Fruit fly (Drosophila melanogaster) whole organism, embryonic: ENCODE results near the gene CG11975.
A peak's percentile ranks its signal among the peaks of the same experiment; 100 is the strongest.

Experiments
- B-H2 ChIP-seq: fragments of 200-800 bp; sonication (Bioruptor generic); optimal IDR thresholded peaks from 2 replicates; lab custom pipeline; 2018; ENCODE audit warnings: missing biosample characterization, mild to moderate bottlenecking, missing genetic modification characterization
- BEAF-32 ChIP-seq: fragments of 200-800 bp; sonication (Bioruptor generic); optimal IDR thresholded peaks from 3 replicates; lab custom pipeline; 2017; ENCODE audit warnings: missing biosample characterization, missing genetic modification characterization, mild to moderate bottlenecking, moderate library complexity, missing genetic modification reagents
- Bteb2 ChIP-seq: fragments of 200-800 bp; sonication (Bioruptor generic); optimal IDR thresholded peaks from 2 replicates; lab custom pipeline; 2016; ENCODE audit warnings: missing biosample characterization, missing genetic modification characterization
- CG10147 ChIP-seq: fragments of 200-800 bp; sonication (Bioruptor generic); optimal IDR thresholded peaks from 2 replicates; lab custom pipeline; 2019; ENCODE audit warnings: missing biosample characterization, mild to moderate bottlenecking, missing genetic modification characterization, moderate library complexity
- CG10462 ChIP-seq: fragments of 200-800 bp; sonication (Bioruptor generic); optimal IDR thresholded peaks from 2 replicates; lab custom pipeline; 2016; ENCODE audit warnings: missing biosample characterization, missing genetic modification characterization
- CG10979 ChIP-seq: fragments of 200-800 bp; sonication (Bioruptor generic); optimal IDR thresholded peaks from 2 replicates; lab custom pipeline; 2018; ENCODE audit warnings: missing biosample characterization, mild to moderate bottlenecking, missing genetic modification characterization, moderate library complexity
- CG11093 ChIP-seq: fragments of 200-800 bp; sonication (Bioruptor generic); IDR thresholded peaks from 3 replicates; pipeline ENCODE4 v1.3.6; 2022; ENCODE audit warnings: missing biosample characterization, missing genetic modification characterization
- CG12104 ChIP-seq: fragments of 200-800 bp; sonication (Bioruptor generic); optimal IDR thresholded peaks from 3 replicates; lab custom pipeline; 2016; ENCODE audit warnings: missing biosample characterization, missing genetic modification characterization
- CG12299 ChIP-seq: fragments of 200-800 bp; sonication (Bioruptor generic); optimal IDR thresholded peaks from 2 replicates; lab custom pipeline; 2018; ENCODE audit warnings: missing biosample characterization, mild to moderate bottlenecking, missing genetic modification characterization
- CG1233 ChIP-seq: fragments of 200-800 bp; sonication (Bioruptor generic); optimal IDR thresholded peaks from 4 replicates; lab custom pipeline; 2018; ENCODE audit warnings: missing biosample characterization, mild to moderate bottlenecking, missing genetic modification characterization
- CG13894 ChIP-seq: fragments of 200-800 bp; sonication (Bioruptor generic); optimal IDR thresholded peaks from 3 replicates; lab custom pipeline; 2018; ENCODE audit warnings: missing biosample characterization, mild to moderate bottlenecking, missing genetic modification characterization, moderate library complexity
- CG1603 ChIP-seq: fragments of 200-800 bp; sonication (Bioruptor generic); optimal IDR thresholded peaks from 2 replicates; lab custom pipeline; 2019; ENCODE audit warnings: missing biosample characterization, mild to moderate bottlenecking, missing genetic modification characterization, moderate library complexity
- CG18011 ChIP-seq: fragments of 200-800 bp; sonication (Bioruptor generic); optimal IDR thresholded peaks from 2 replicates; lab custom pipeline; 2017; ENCODE audit warnings: missing biosample characterization, missing genetic modification characterization, mild to moderate bottlenecking, moderate library complexity, missing genotype
- CG18599 ChIP-seq: fragments of 200-800 bp; sonication (Bioruptor generic); optimal IDR thresholded peaks from 3 replicates; lab custom pipeline; 2017; ENCODE audit warnings: missing biosample characterization, missing genetic modification characterization, mild to moderate bottlenecking, moderate library complexity, missing genetic modification reagents
- CG18764 ChIP-seq: fragments of 200-800 bp; sonication (Bioruptor generic); optimal IDR thresholded peaks from 3 replicates; lab custom pipeline; 2016; ENCODE audit warnings: missing biosample characterization, missing genetic modification characterization
- CG2202 ChIP-seq: fragments of 200-800 bp; sonication (Bioruptor generic); optimal IDR thresholded peaks from 2 replicates; lab custom pipeline; 2018; ENCODE audit warnings: missing biosample characterization, mild to moderate bottlenecking, missing genetic modification characterization
- CG31388 ChIP-seq: fragments of 200-800 bp; sonication (Bioruptor generic); optimal IDR thresholded peaks from 2 replicates; lab custom pipeline; 2016; ENCODE audit warnings: missing biosample characterization, missing genetic modification characterization
- CG32767 ChIP-seq: fragments of 200-800 bp; sonication (Bioruptor generic); IDR thresholded peaks from 2 replicates; pipeline ENCODE4 v1.3.6; 2022; ENCODE audit warnings: missing biosample characterization, missing genetic modification characterization
- CG3838 ChIP-seq: fragments of 200-800 bp; sonication (Bioruptor generic); optimal IDR thresholded peaks from 3 replicates; lab custom pipeline; 2016; ENCODE audit warnings: missing biosample characterization, missing genetic modification characterization
- CG4328 ChIP-seq: fragments of 200-800 bp; sonication (Bioruptor generic); optimal IDR thresholded peaks from 3 replicates; lab custom pipeline; 2017; ENCODE audit warnings: missing biosample characterization, missing genetic modification reagents, missing genetic modification characterization
- CG4707 ChIP-seq: fragments of 200-800 bp; sonication (Bioruptor generic); optimal IDR thresholded peaks from 2 replicates; lab custom pipeline; 2018; ENCODE audit warnings: missing biosample characterization, mild to moderate bottlenecking, missing genetic modification characterization, moderate library complexity
- CG4730 ChIP-seq: fragments of 200-800 bp; sonication (Bioruptor generic); IDR thresholded peaks from 2 replicates; pipeline ENCODE4 v1.3.6; 2022; ENCODE audit warnings: missing biosample characterization, missing genetic modification characterization
- CG6272 ChIP-seq: fragments of 200-800 bp; sonication (Bioruptor generic); IDR thresholded peaks from 2 replicates; pipeline ENCODE4 v1.3.6; 2022; ENCODE audit warnings: missing biosample characterization, missing genetic modification characterization
- CG6654 ChIP-seq: fragments of 200-800 bp; sonication (Bioruptor generic); optimal IDR thresholded peaks from 2 replicates; lab custom pipeline; 2017; ENCODE audit warnings: missing biosample characterization, mild to moderate bottlenecking, missing genetic modification characterization
- CG7372 ChIP-seq: fragments of 200-800 bp; sonication (Bioruptor generic); IDR thresholded peaks from 2 replicates; pipeline ENCODE4 v1.3.6; 2022; ENCODE audit warnings: missing biosample characterization, missing genetic modification characterization
- CG7987 ChIP-seq: fragments of 200-800 bp; sonication (Bioruptor generic); optimal IDR thresholded peaks from 2 replicates; lab custom pipeline; 2018; ENCODE audit warnings: missing biosample characterization, mild to moderate bottlenecking, missing genetic modification characterization, moderate library complexity
- CG8478 ChIP-seq: fragments of >200 bp; optimal IDR thresholded peaks from 2 replicates; lab custom pipeline; 2018
- CG8924 ChIP-seq: fragments of 200-800 bp; optimal IDR thresholded peaks from 3 replicates; lab custom pipeline; 2019; ENCODE audit warnings: missing biosample characterization, mild to moderate bottlenecking, missing genetic modification characterization, moderate library complexity
- CG9437 ChIP-seq: fragments of 200-800 bp; sonication (Bioruptor generic); optimal IDR thresholded peaks from 2 replicates; lab custom pipeline; 2018; ENCODE audit warnings: missing biosample characterization, mild to moderate bottlenecking, missing genetic modification characterization
- Doc3 ChIP-seq: fragments of 200-800 bp; sonication (Bioruptor generic); IDR thresholded peaks from 3 replicates; pipeline ENCODE4 v1.3.6; 2022; ENCODE audit warnings: missing biosample characterization, missing genetic modification characterization; ENCODE audit not compliant: partially characterized antibody
- Ets97D ChIP-seq: fragments of 200-800 bp; sonication (Bioruptor generic); optimal IDR thresholded peaks from 3 replicates; lab custom pipeline; 2016; ENCODE audit warnings: missing biosample characterization, missing genetic modification characterization
- Hand ChIP-seq: fragments of 200-800 bp; sonication (Bioruptor generic); optimal IDR thresholded peaks from 2 replicates; lab custom pipeline; 2017; ENCODE audit warnings: mild to moderate bottlenecking, missing biosample characterization, missing genetic modification reagents, missing genetic modification characterization
- NC2β ChIP-seq: fragments of 200-800 bp; sonication (Bioruptor generic); optimal IDR thresholded peaks from 2 replicates; lab custom pipeline; 2016; ENCODE audit warnings: missing biosample characterization, missing genetic modification characterization
- NK7.1 ChIP-seq: fragments of 200-800 bp; sonication (Bioruptor generic); optimal IDR thresholded peaks from 3 replicates; lab custom pipeline; 2016; ENCODE audit warnings: missing biosample characterization, missing genetic modification characterization
- Optix ChIP-seq: fragments of 200-800 bp; sonication (Bioruptor generic); IDR thresholded peaks from 3 replicates; pipeline ENCODE4 v1.3.6; 2022; ENCODE audit warnings: missing biosample characterization, missing genetic modification characterization
- Scr ChIP-seq: fragments of 200-800 bp; sonication (Bioruptor generic); IDR thresholded peaks from 2 replicates; pipeline ENCODE4 v1.3.6; 2022; ENCODE audit warnings: missing biosample characterization, missing genetic modification characterization; ENCODE audit not compliant: partially characterized antibody
- br ChIP-seq: fragments of >200 bp; optimal IDR thresholded peaks from 2 replicates; lab custom pipeline; 2017
- ci ChIP-seq: fragments of 200-800 bp; sonication (Bioruptor generic); IDR thresholded peaks from 3 replicates; pipeline ENCODE4 v1.3.6; 2022; ENCODE audit warnings: missing biosample characterization, missing genetic modification characterization
- danr ChIP-seq: fragments of 200-800 bp; sonication (Bioruptor generic); IDR thresholded peaks from 2 replicates; pipeline ENCODE4 v1.3.6; 2022; ENCODE audit warnings: missing biosample characterization, missing genetic modification characterization
- dimm ChIP-seq: fragments of 200-800 bp; sonication (Bioruptor generic); IDR thresholded peaks from 2 replicates; pipeline ENCODE4 v1.3.6; 2022; ENCODE audit warnings: missing biosample characterization, missing genetic modification characterization
- en ChIP-seq: fragments of 200-800 bp; sonication (Bioruptor generic); optimal IDR thresholded peaks from 2 replicates; lab custom pipeline; 2016; ENCODE audit warnings: missing biosample characterization, missing genetic modification characterization
- gsb-n ChIP-seq: fragments of 200-800 bp; sonication (Bioruptor generic); optimal IDR thresholded peaks from 3 replicates; lab custom pipeline; 2018; ENCODE audit warnings: missing biosample characterization, mild to moderate bottlenecking, missing genetic modification characterization
- h ChIP-seq: fragments of >200 bp; optimal IDR thresholded peaks from 2 replicates; lab custom pipeline; 2017
- insv ChIP-seq, 2 experiments: fragments of 200-800 bp; sonication (Bioruptor generic); optimal IDR thresholded peaks; 3 replicates each; lab custom pipeline; 2016 to 2018; ENCODE audit warnings: missing biosample characterization in 2 of 2, missing genetic modification characterization in 2 of 2
- pnt ChIP-seq: fragments of 200-800 bp; sonication (Bioruptor generic); optimal IDR thresholded peaks from 3 replicates; lab custom pipeline; 2016; ENCODE audit warnings: missing biosample characterization, missing genetic modification characterization
- slou ChIP-seq: fragments of 200-800 bp; sonication (Bioruptor generic); optimal IDR thresholded peaks from 3 replicates; lab custom pipeline; 2016; ENCODE audit warnings: missing biosample characterization, missing genetic modification characterization
- so ChIP-seq: fragments of 200-800 bp; sonication (Bioruptor generic); IDR thresholded peaks from 3 replicates; pipeline ENCODE4 v1.3.6; 2022; ENCODE audit warnings: missing biosample characterization, missing genetic modification characterization
- tin ChIP-seq: fragments of 200-800 bp; sonication (Bioruptor generic); optimal IDR thresholded peaks from 3 replicates; lab custom pipeline; 2016; ENCODE audit warnings: missing biosample characterization, missing genetic modification characterization
- tna ChIP-seq: fragments of 200-800 bp; sonication (Bioruptor generic); IDR thresholded peaks from 2 replicates; pipeline ENCODE4 v1.3.6; 2022; ENCODE audit warnings: missing biosample characterization, missing genetic modification characterization; ENCODE audit not compliant: partially characterized antibody
- unc-4 ChIP-seq: fragments of 200-800 bp; sonication (Bioruptor generic); IDR thresholded peaks from 2 replicates; pipeline ENCODE4 v1.3.6; 2022; ENCODE audit warnings: missing biosample characterization, missing genetic modification characterization; ENCODE audit not compliant: partially characterized antibody
- zfh2 ChIP-seq: fragments of 200-800 bp; sonication (Bioruptor generic); optimal IDR thresholded peaks from 2 replicates; lab custom pipeline; 2016; ENCODE audit warnings: missing biosample characterization, missing genetic modification characterization

The CG11975 gene

DNA sequence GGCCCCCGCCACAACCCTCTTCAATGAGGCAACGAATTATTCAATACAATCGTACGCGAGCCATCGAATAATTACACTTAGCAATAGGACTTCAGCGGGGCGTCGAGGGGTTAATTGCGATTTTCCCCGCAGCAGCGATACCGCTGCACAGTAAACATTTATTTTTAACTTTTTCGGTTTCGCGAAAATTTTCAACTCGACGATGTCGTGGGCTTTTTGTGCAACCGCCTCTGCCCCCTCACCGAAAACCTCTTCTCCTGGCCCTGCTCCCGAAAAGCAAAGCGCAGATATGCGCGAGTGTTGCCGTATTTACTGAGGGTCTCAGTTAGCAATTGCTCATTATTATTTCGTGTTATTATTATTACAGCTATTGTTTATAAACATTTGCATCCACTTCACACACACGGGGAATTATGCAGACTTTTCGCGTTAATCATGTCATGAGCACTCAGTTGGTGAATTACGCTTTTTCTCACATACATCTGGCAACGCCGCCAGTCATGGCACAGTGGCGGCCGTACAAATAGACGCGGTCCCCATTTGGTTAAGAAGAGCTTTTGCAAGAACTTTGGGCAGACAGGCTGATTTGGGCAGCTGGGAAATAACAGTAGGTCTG is 20.8 kb downstream of the CG11975 start (continued):
- no peak for TF ChIP-seq CG31388 (GFP tag; lab: Kevin White, UChicago)
- TF ChIP-seq en = peak; percentile 45
- peak; percentile 10 for TF ChIP-seq CG1233 (GFP tag; lab: Kevin White, UChicago)
- peak; percentile 19 for TF ChIP-seq CG10979 (tag; lab: Kevin White, UChicago)
- no peak for TF ChIP-seq CG12299 (tag; lab: Kevin White, UChicago)
- no peak for TF ChIP-seq CG10462 (GFP tag; lab: Kevin White, UChicago)
- peak in 1 of 2 experiments; percentile 15 for TF ChIP-seq insv (GFP tag; optimal IDR thresholded peaks at IDR 0.05; lab: Kevin White, UChicago)
- TF ChIP-seq h (lab: Kevin White, UChicago) = no peak
- no peak for TF ChIP-seq Optix
- no peak for TF ChIP-seq CG11093 (GFP tag; lab: Robert Waterston, UW)
- peak; percentile 35 for TF ChIP-seq CG9437 (GFP tag; lab: Kevin White, UChicago)
- peak; percentile 45 for TF ChIP-seq Ets97D
- TF ChIP-seq CG3838 = no peak
- TF ChIP-seq CG10147 (GFP tag; lab: Kevin White, UChicago) = peak; percentile 7
- TF ChIP-seq BEAF-32 (GFP tag; lab: Kevin White, UChicago) = peak; percentile 31
- TF ChIP-seq Hand (GFP tag; lab: Kevin White, UChicago) = no peak
- TF ChIP-seq CG32767 (GFP tag; lab: Robert Waterston, UW) = no peak
- peak; percentile 43 for TF ChIP-seq tin (GFP tag; lab: Kevin White, UChicago)
- peak; percentile 9 for TF ChIP-seq CG2202 (tag; lab: Kevin White, UChicago)
- no peak for TF ChIP-seq Doc3 (GFP tag; lab: Robert Waterston, UW)
- peak; percentile 21 for TF ChIP-seq CG18011 (GFP tag; lab: Kevin White, UChicago)
- TF ChIP-seq pnt (GFP tag; lab: Kevin White, UChicago) = peak; percentile 45
- TF ChIP-seq CG7987 (GFP tag; lab: Kevin White, UChicago) = peak; percentile 65
- peak; percentile 55 for TF ChIP-seq zfh2 (GFP tag; lab: Kevin White, UChicago)
- peak; percentile 40; the same call in 1 of the 3 replicates for TF ChIP-seq so (GFP tag; lab: Robert Waterston, UW)
- TF ChIP-seq CG13894 (tag; lab: Kevin White, UChicago) = no peak
- no peak for TF ChIP-seq tna (GFP tag; lab: Robert Waterston, UW)
- TF ChIP-seq NK7.1 = no peak
- no peak for TF ChIP-seq slou (GFP tag; lab: Kevin White, UChicago)
- TF ChIP-seq CG12104 (GFP tag; lab: Kevin White, UChicago) = peak; percentile 53
- TF ChIP-seq CG8924 = peak; percentile 51
- peak; percentile 27 for TF ChIP-seq NC2β (GFP tag; lab: Kevin White, UChicago)
- TF ChIP-seq B-H2 (GFP tag; lab: Kevin White, UChicago) = peak; percentile 58
- peak; percentile 60 for TF ChIP-seq Bteb2 (GFP tag; lab: Kevin White, UChicago)
- peak; percentile 72 for TF ChIP-seq ci (GFP tag; lab: Robert Waterston, UW)
- TF ChIP-seq CG18599 (GFP tag; lab: Kevin White, UChicago) = no peak
- no peak for TF ChIP-seq CG6654 (GFP tag; lab: Kevin White, UChicago)
- TF ChIP-seq CG7372 = peak; percentile 34; the same call in 1 of the 2 replicates
- no peak for TF ChIP-seq CG6272
- TF ChIP-seq CG1603 (tag; lab: Kevin White, UChicago) = peak; percentile 70
- no peak for TF ChIP-seq gsb-n
- TF ChIP-seq CG18764 (GFP tag; lab: Kevin White, UChicago) = no peak
- no peak for TF ChIP-seq CG4707 (GFP tag; lab: Kevin White, UChicago)
- TF ChIP-seq CG4730 (GFP tag; lab: Robert Waterston, UW) = no peak
- TF ChIP-seq Scr (GFP tag; lab: Robert Waterston, UW) = peak; percentile 46; the same call in 1 of the 2 replicates
- no peak for TF ChIP-seq CG8478 (lab: Kevin White, UChicago)
- TF ChIP-seq unc-4 (GFP tag; lab: Robert Waterston, UW) = no peak; the same call in 1 of the 2 replicates
- no peak for TF ChIP-seq danr (GFP tag; lab: Robert Waterston, UW)
- TF ChIP-seq dimm (GFP tag; lab: Robert Waterston, UW) = no peak
- TF ChIP-seq br = no peak
- TF ChIP-seq CG4328 (GFP tag; lab: Kevin White, UChicago) = peak; percentile 12
